Worm (Caenorhabditis elegans): ENCODE results near the gene Y54G2A.13.

Gene Y54G2A.13

ce11 chrIV:2853164-2853563 is 33.6 kb upstream of the Y54G2A.13 start, which contains the start of gene Y54G2A.49:
Gene Y54G2A.49 (minus strand): TSS chrIV:2853264.
- TF ChIP-seq alr-1 (tag; optimal IDR thresholded peaks at IDR 0.05) (no peak), blmp-1 (tag; optimal IDR thresholded peaks at IDR 0.05; ENCODE audit: insufficient read depth) (no peak), ceh-16 (tag; optimal IDR thresholded peaks at IDR 0.05) (no peak), dmd-4 (tag; optimal IDR thresholded peaks at IDR 0.05) (no peak), mdl-1 (tag; optimal IDR thresholded peaks at IDR 0.05) (no peak), mbf-1 (tag; optimal IDR thresholded peaks at IDR 0.05) (no peak), ama-1 (optimal IDR thresholded peaks at IDR 0.05) (no peak), nhr-11 (tag; optimal IDR thresholded peaks at IDR 0.05) (no peak), nhr-237 (tag; optimal IDR thresholded peaks at IDR 0.05) (no peak), nhr-25 (tag; optimal IDR thresholded peaks at IDR 0.05) (no peak), gmeb-1 (tag; optimal IDR thresholded peaks at IDR 0.05) (no peak), nhr-21 (tag; optimal IDR thresholded peaks at IDR 0.05) (no peak), snpc-4 (tag; optimal IDR thresholded peaks at IDR 0.05) (no peak)

DNA sequence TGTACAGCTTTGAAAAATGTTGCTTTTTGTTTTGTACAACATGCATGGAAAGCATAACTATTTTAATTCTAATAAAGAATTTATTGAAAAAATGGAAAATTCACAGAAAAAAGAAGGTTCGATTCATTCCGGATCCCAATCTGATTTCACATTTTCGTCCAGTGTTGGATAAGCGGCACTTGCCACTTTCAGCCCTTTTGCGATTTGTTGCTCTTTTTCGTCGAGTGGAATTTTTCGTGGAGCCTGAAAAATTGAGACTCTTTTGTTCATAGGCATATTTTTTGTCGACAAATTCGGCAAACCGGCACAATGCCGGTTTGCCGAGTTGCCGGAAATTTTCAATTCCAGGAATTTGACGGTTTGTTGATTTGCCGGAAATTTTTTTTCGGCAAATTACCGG is 32.1 kb upstream of the Y54G2A.13 start:
- TF ChIP-seq sma-9 (GFP tag; optimal IDR thresholded peaks at IDR 0.05) = no peak
- no peak for TF ChIP-seq sma-9 (tag; optimal IDR thresholded peaks at IDR 0.05)
- no peak for TF ChIP-seq gmeb-1 (tag; optimal IDR thresholded peaks at IDR 0.05)
- TF ChIP-seq ztf-11 (tag; optimal IDR thresholded peaks at IDR 0.05) = no peak
- no peak for TF ChIP-seq ceh-82 (tag; optimal IDR thresholded peaks at IDR 0.05)
- TF ChIP-seq snpc-4 (tag; optimal IDR thresholded peaks at IDR 0.05) = no peak

ce11 chrIV:2850586-2850985 is 31.1 kb upstream of the Y54G2A.13 start, which contains the start of gene clec-85:
Gene clec-85 (plus strand): TSS chrIV:2850886.
- TF ChIP-seq ztf-11 (tag; optimal IDR thresholded peaks at IDR 0.05) (no peak), aly-2 (tag; optimal IDR thresholded peaks at IDR 0.05) (no peak), unc-39 (tag; optimal IDR thresholded peaks at IDR 0.05) (no peak), nhr-10 (tag; optimal IDR thresholded peaks at IDR 0.05) (no peak), C34F6.9 (tag; optimal IDR thresholded peaks at IDR 0.05) (no peak), nhr-6 (tag; optimal IDR thresholded peaks at IDR 0.05) (no peak), nhr-237 (tag; optimal IDR thresholded peaks at IDR 0.05) (no peak), zag-1 (tag; optimal IDR thresholded peaks at IDR 0.05) (no peak), skn-1 (tag; optimal IDR thresholded peaks at IDR 0.05) (no peak), nhr-23 (tag; optimal IDR thresholded peaks at IDR 0.05) (no peak), unc-62 (GFP tag; optimal IDR thresholded peaks at IDR 0.05) (no peak)

ce11 chrIV:2849269-2849668 is 29.7 kb upstream of the Y54G2A.13 start:
- TF ChIP-seq nhr-6 (tag; optimal IDR thresholded peaks at IDR 0.05) = no peak
- no peak for TF ChIP-seq peb-1 (tag; optimal IDR thresholded peaks at IDR 0.05)
- TF ChIP-seq mbf-1 (tag; optimal IDR thresholded peaks at IDR 0.05) = no peak
- no peak for TF ChIP-seq Y55F3AM.14 (GFP tag; optimal IDR thresholded peaks at IDR 0.05)
- no peak for TF ChIP-seq ZK546.5 (tag; optimal IDR thresholded peaks at IDR 0.05)
- no peak for TF ChIP-seq nhr-10 (tag; optimal IDR thresholded peaks at IDR 0.05)
- no peak for TF ChIP-seq sma-3 (GFP tag; optimal IDR thresholded peaks at IDR 0.05)
- no peak for TF ChIP-seq unc-39 (tag; optimal IDR thresholded peaks at IDR 0.05)
- no peak for TF ChIP-seq C34F6.9 (tag; optimal IDR thresholded peaks at IDR 0.05)
- TF ChIP-seq snpc-4 (tag; optimal IDR thresholded peaks at IDR 0.05) = no peak
- TF ChIP-seq skn-1 (tag; optimal IDR thresholded peaks at IDR 0.05) = no peak
- no peak for TF ChIP-seq nhr-237 (tag; optimal IDR thresholded peaks at IDR 0.05)
- no peak for TF ChIP-seq dmd-4 (tag; optimal IDR thresholded peaks at IDR 0.05)
- no peak for TF ChIP-seq ztf-1 (GFP tag; conservative IDR thresholded peaks at IDR 0.05)
- TF ChIP-seq elt-3 (tag; optimal IDR thresholded peaks at IDR 0.05) = no peak
- no peak for TF ChIP-seq ceh-82 (tag; optimal IDR thresholded peaks at IDR 0.05)
- no peak for TF ChIP-seq egl-27 (tag; optimal IDR thresholded peaks at IDR 0.05)
- TF ChIP-seq alr-1 (tag; optimal IDR thresholded peaks at IDR 0.05) = no peak
- TF ChIP-seq lin-11 (tag; optimal IDR thresholded peaks at IDR 0.05) = no peak
- TF ChIP-seq ama-1 (optimal IDR thresholded peaks at IDR 0.05) = no peak

DNA sequence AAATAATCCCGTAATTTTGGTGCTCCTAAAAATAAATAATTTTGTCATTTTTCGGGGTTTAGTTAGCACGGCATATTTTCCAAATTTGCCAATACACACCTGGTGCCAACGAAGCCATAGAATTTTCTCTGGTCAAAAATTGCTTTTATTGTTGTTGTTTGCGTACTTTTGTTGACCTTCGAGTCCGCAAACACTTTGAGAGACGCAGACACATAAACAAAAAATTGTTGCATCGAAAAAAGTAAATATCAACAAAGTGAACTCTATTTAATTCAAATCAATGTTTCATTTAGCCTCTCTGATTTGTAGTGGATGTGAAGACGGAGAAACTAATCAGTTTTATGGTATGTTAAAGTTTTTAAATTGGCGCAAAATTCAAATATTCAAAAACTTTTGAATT is 26.7 kb upstream of the Y54G2A.13 start, which contains the start of gene Y54G2A.40:
TSS of gene Y54G2A.40 (plus strand) at position 213 of the 400 bp plus-strand sequence.
- TF ChIP-seq ztf-4 (tag; optimal IDR thresholded peaks at IDR 0.05) (no peak), unc-55 (GFP tag; optimal IDR thresholded peaks at IDR 0.05) (peak; percentile 56), zag-1 (tag; optimal IDR thresholded peaks at IDR 0.05) (no peak), lsy-2 (tag; optimal IDR thresholded peaks at IDR 0.05) (peak in 1 of 2 experiments; percentile 72), lin-13 (GFP tag; optimal IDR thresholded peaks at IDR 0.05) (peak; percentile 10), C34F6.9 (tag; optimal IDR thresholded peaks at IDR 0.05) (peak; percentile 46)

Data from whole organism, L2 larva.